Fruit fly (Drosophila melanogaster): ENCODE results near the gene CG4815.
"Not testable (repeated sequence)": the region's sequence is repeated elsewhere in the genome, so short reads cannot be mapped to it uniquely, and the experiment has no call there.

Gene CG4815

dm6 chr3R:27963119-27963518, 27.4 kb downstream of the CG4815 start, which contains the start of the genes CG31131 and CG4849:
Gene CG31131, minus strand, starts transcription at chr3R:27963219.
Gene CG4849, plus strand, starts transcription at chr3R:27963415.
- not testable (repeated sequence) for TF ChIP-seq psq, insv, h (optimal IDR thresholded peaks at IDR 0.05)

DNA sequence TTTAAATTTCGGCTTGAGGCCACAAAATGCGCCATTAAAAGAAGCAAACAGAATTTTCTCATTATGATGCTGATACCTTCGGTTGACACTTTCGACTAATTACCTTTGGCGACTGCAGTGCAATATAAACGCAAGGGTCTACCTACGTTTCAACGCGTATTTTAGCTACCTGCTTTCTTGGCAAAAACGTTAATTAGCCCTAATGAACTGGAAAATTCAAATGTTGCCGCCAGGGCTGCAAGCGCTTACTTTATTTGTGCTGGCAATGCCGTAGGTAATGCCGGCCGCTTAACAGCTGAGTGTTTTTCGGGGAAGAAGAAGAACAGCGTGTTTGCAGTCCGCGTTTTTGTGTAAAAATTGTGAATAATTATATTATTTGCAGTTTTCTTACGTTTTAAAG, 30.1 kb downstream of the CG4815 start, which contains the start of gene CG31253:
CG31253 (minus strand) TSS at position 101 of the 400 bp plus-strand sequence.
- TF ChIP-seq insv, h, Myc (optimal IDR thresholded peaks at IDR 0.05): not testable (repeated sequence)

DNA sequence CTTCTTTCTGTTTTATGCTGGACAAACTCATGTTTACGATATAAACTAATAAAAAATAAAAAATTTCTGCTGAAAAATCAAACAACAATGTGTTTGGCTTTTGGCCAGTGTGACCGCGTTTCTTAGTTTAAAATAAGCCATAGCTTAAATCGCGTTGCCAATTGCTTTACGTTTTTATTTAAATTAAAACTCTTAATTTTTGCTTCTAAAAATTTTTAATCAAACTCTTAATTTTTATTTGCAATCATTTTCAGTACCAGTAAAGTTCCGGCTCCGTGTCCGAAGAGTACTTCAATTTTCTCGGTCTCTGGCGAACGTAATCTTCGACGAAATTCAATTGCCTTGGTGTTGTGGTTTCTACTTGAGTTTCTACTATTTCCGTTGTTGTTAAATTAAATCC, 31.4 kb downstream of the CG4815 start, which contains the start of the genes CG42487 and CG4884:
CG42487 (minus strand) TSS at position 101 of the 400 bp plus-strand sequence.
CG4884 (minus strand) TSS at position 101 of the 400 bp plus-strand sequence.
- not testable (repeated sequence) for TF ChIP-seq Sin3A, ttk, h (optimal IDR thresholded peaks at IDR 0.05)

dm6 chr3R:27957967-27958366, 32.6 kb downstream of the CG4815 start:
- no peak for TF ChIP-seq psq (optimal IDR thresholded peaks at IDR 0.05)
- TF ChIP-seq Sin3A (optimal IDR thresholded peaks at IDR 0.05), result no peak
- TF ChIP-seq h (optimal IDR thresholded peaks at IDR 0.05), result no peak
- no peak for TF ChIP-seq Myc (optimal IDR thresholded peaks at IDR 0.05)
- TF ChIP-seq insv (optimal IDR thresholded peaks at IDR 0.05), result no peak
- no peak for TF ChIP-seq ttk (optimal IDR thresholded peaks at IDR 0.05)

dm6 chr3R:27954533-27954932, 36.0 kb downstream of the CG4815 start, which contains the start of gene Nep7:
Gene Nep7, plus strand, starts transcription at chr3R:27954917.
- TF ChIP-seq ttk (optimal IDR thresholded peaks at IDR 0.05), result no peak
- TF ChIP-seq h (optimal IDR thresholded peaks at IDR 0.05), result no peak
- no peak for TF ChIP-seq psq (optimal IDR thresholded peaks at IDR 0.05)
- TF ChIP-seq Sin3A (optimal IDR thresholded peaks at IDR 0.05), result no peak
- TF ChIP-seq insv (optimal IDR thresholded peaks at IDR 0.05), result no peak
- no peak for TF ChIP-seq Myc (optimal IDR thresholded peaks at IDR 0.05)

DNA sequence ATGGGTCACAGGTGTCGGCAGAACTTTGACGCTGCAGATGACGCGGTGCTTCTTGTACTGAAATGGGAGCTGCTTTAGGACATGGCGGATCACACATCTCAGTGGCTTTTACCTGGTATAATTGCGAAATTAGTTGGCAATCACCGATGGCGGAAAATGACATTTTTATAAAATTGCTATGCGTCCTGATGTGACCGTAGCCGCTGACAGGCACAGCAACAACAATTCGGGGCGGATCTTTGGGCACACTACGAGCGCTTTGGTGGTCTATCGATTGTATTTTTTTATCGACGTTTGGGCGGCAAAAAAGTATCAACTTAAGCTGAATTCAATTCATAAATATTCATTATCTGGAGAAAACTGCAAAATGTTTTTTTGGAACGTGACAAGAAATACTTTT, 36.7 kb downstream of the CG4815 start, which contains the start of gene CG4951:
CG4951 (minus strand) TSS at position 223 of the 400 bp plus-strand sequence.
- TF ChIP-seq insv (optimal IDR thresholded peaks at IDR 0.05) (no peak), h (optimal IDR thresholded peaks at IDR 0.05) (no peak), ttk (optimal IDR thresholded peaks at IDR 0.05) (no peak), Myc (optimal IDR thresholded peaks at IDR 0.05) (no peak), Sin3A (optimal IDR thresholded peaks at IDR 0.05) (no peak), psq (optimal IDR thresholded peaks at IDR 0.05) (no peak)

DNA sequence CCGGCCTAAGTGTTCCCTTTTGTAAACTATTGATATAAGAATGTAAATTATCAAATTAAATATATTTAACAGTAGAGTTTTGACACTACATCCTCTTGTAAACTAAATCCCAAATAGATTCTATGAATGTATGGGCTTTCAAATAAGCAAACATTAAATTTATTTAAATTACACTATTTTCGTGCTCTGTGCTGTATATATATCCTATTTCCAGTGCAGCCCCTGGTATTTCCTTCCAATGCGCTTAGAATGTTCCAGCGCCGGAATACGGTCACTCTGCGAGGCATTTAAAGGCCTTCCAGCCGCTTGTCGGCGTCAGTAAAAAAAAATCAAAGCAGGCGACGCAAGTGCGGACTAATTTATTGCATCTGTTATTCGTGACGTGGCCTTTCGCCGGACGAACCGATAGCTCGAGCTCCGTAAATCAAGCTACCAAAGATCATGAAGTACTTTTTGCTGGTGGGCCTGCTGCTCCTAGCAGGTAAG, 42.1 kb downstream of the CG4815 start, which contains the start of gene Gp93:
Gp93 (plus strand) TSS at position 291 of the 486 bp plus-strand sequence.
- TF ChIP-seq ttk (optimal IDR thresholded peaks at IDR 0.05) (no peak), h (optimal IDR thresholded peaks at IDR 0.05) (no peak), insv (optimal IDR thresholded peaks at IDR 0.05) (no peak), psq (optimal IDR thresholded peaks at IDR 0.05) (no peak), Myc (optimal IDR thresholded peaks at IDR 0.05) (no peak), Sin3A (optimal IDR thresholded peaks at IDR 0.05) (no peak)

- TF ChIP-seq ttk (optimal IDR thresholded peaks at IDR 0.05) (no peak), psq (optimal IDR thresholded peaks at IDR 0.05) (no peak)
These were observed 42.8 kb downstream of the CG4815 start, which contains the start of gene mfrn for dm6 chr3R:27947682-27948245. Gene mfrn, minus strand, starts transcription at chr3R:27948021.

dm6 chr3R:27946555-27947204, 43.9 kb downstream of the CG4815 start:
- TF ChIP-seq ttk (optimal IDR thresholded peaks at IDR 0.05) (no peak), h (optimal IDR thresholded peaks at IDR 0.05) (no peak), Myc (optimal IDR thresholded peaks at IDR 0.05) (no peak), psq (optimal IDR thresholded peaks at IDR 0.05) (no peak), Sin3A (optimal IDR thresholded peaks at IDR 0.05) (no peak), insv (optimal IDR thresholded peaks at IDR 0.05) (no peak)

DNA sequence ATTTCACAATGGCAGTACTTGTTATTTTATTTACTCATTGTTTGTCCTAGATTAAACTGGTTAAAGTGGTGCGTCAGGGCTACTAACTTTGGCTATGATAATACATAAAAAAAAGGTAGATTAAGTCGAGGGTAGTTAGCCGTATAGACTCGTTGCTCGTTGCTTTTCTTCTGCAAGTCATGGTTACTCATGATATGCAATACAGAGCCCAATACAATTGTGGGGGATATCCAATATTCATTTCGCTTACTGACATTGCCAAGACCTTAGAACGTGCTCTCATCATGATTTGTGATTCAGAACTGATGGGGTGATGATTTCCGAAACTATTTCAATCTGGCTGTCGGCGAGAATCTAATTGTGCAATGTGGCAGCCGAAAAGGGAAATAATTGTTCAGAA, 45.2 kb downstream of the CG4815 start:
- TF ChIP-seq Sin3A (optimal IDR thresholded peaks at IDR 0.05) (no peak), ttk (optimal IDR thresholded peaks at IDR 0.05) (no peak), insv (optimal IDR thresholded peaks at IDR 0.05) (no peak), h (optimal IDR thresholded peaks at IDR 0.05) (no peak), Myc (optimal IDR thresholded peaks at IDR 0.05) (no peak), psq (optimal IDR thresholded peaks at IDR 0.05) (no peak)

Measured in Kc167 (cell line).